Worm (Caenorhabditis elegans): ENCODE data around the gene mtr-4.

Gene mtr-4

DNA sequence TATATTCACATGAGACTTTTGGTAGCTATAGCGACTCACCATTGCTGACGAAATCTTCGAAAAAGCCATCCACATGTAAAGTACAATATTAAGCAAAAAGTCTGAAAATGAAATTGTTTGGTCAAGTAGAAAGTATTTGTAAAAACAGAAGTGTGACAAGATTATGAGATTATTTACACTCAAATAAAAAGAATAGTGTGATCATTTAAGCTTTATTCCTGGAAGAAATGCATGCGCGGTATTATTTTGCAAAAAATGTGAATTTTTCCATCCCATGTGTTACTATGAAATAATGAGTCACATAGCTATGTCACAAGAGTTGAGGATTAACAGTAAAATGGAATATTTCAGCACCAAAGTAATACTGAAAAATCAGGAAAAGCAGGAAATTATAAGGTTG lies 14.9 kb upstream of the mtr-4 start, which contains the start of gene dct-15:
TSS of gene dct-15 (minus strand) at position 101 of the 400 bp plus-strand sequence.
- TF ChIP-seq snpc-1.1 (tag; optimal IDR thresholded peaks at IDR 0.05; ENCODE audit: insufficient read depth) (no peak), lsl-1 (GFP tag; optimal IDR thresholded peaks at IDR 0.05) (no peak), attf-5 (GFP tag; optimal IDR thresholded peaks at IDR 0.05) (no peak), B0019.2 (GFP tag; conservative IDR thresholded peaks at IDR 0.05) (no peak), D2030.7 (GFP tag; IDR thresholded peaks at IDR 0.05) (no peak), cebp-2 (GFP tag; IDR thresholded peaks at IDR 0.05) (no peak), tbx-9 (tag; optimal IDR thresholded peaks at IDR 0.05; ENCODE audit: borderline replicate concordance) (no peak), atf-7 (tag; optimal IDR thresholded peaks at IDR 0.05) (no peak), athp-1 (tag; optimal IDR thresholded peaks at IDR 0.05) (no peak), let-526 (GFP tag; IDR thresholded peaks at IDR 0.05) (no peak), repo-1 (tag; optimal IDR thresholded peaks at IDR 0.05) (no peak), zfh-2 (GFP tag; conservative IDR thresholded peaks at IDR 0.05) (no peak), C06A6.2 (GFP tag; conservative IDR thresholded peaks at IDR 0.05) (no peak), snpc-1.3 (tag; optimal IDR thresholded peaks at IDR 0.05; ENCODE audit: insufficient read depth) (no peak), F55B11.4 (tag; optimal IDR thresholded peaks at IDR 0.05; ENCODE audit: borderline replicate concordance, insufficient read depth) (no peak), T07F8.4 (tag; optimal IDR thresholded peaks at IDR 0.05) (no peak)

DNA sequence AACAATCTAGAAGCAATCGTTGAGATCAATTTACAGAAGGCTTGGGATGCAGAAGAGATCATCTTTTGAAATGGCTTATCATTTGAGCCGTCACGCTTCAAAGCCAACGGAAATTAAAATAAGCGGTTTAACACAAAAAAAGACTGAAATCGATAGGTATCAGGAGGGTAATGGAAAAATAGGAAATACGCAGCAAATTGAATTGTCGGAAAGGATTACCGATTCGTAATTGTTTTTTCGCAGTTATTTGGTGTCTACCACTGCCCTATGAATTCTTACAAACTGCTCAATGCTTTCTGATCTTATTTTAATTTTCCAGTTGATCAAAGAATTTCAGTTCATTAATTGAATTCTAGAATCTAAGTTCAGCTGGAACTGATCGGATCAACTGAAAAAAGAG lies 14.0 kb upstream of the mtr-4 start:
- no peak for TF ChIP-seq hmg-20 (GFP tag; IDR thresholded peaks at IDR 0.05)
- no peak for TF ChIP-seq ztf-28 (GFP tag; IDR thresholded peaks at IDR 0.05)
- no peak for TF ChIP-seq efl-1 (GFP tag; optimal IDR thresholded peaks at IDR 0.05)
- TF ChIP-seq lsl-1 (GFP tag; optimal IDR thresholded peaks at IDR 0.05), result no peak

DNA sequence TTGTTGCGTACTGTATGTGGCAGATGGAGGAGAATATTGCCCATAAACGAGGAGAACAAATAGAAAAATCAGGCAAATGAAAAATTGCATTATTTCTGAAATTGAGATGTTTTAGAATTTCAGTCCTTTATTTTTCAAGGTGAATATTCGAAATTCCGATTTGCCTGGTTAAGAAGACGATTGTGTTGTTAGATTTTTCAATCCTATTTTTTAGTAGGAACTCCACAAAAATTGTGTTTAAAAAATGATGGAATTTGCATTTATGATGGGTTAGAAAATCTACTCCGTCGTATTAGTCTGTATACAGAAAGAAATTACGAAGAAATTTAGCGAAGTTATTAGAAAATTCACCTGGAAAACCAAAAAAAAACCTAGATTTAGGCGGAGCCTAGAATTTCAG lies 10.1 kb upstream of the mtr-4 start, which contains the start of gene egl-20:
TSS of gene egl-20 (minus strand) at position 101 of the 400 bp plus-strand sequence.
- no peak for TF ChIP-seq efl-1 (GFP tag; optimal IDR thresholded peaks at IDR 0.05)
- no peak for TF ChIP-seq F55B11.4 (tag; optimal IDR thresholded peaks at IDR 0.05; ENCODE audit: borderline replicate concordance, insufficient read depth)
- TF ChIP-seq nhr-120 (GFP tag; IDR thresholded peaks at IDR 0.05), result no peak
- no peak for TF ChIP-seq chd-7 (tag; optimal IDR thresholded peaks at IDR 0.05)
- no peak for TF ChIP-seq mel-28 (tag; optimal IDR thresholded peaks at IDR 0.05; ENCODE audit: borderline replicate concordance)
- no peak for TF ChIP-seq ztf-18 (tag; optimal IDR thresholded peaks at IDR 0.05)
- no peak for TF ChIP-seq unc-130 (GFP tag; optimal IDR thresholded peaks at IDR 0.05)
- no peak for TF ChIP-seq snpc-1.3 (tag; optimal IDR thresholded peaks at IDR 0.05; ENCODE audit: insufficient read depth)
- TF ChIP-seq attf-5 (GFP tag; optimal IDR thresholded peaks at IDR 0.05), result no peak
- no peak for TF ChIP-seq zim-3 (tag; optimal IDR thresholded peaks at IDR 0.05)
- no peak for TF ChIP-seq rec-8 (tag; optimal IDR thresholded peaks at IDR 0.05)
- TF ChIP-seq xnd-1 (tag; optimal IDR thresholded peaks at IDR 0.05), result no peak
- TF ChIP-seq bed-2 (GFP tag; IDR thresholded peaks at IDR 0.05), result no peak
- TF ChIP-seq cebp-2 (GFP tag; IDR thresholded peaks at IDR 0.05), result no peak

DNA sequence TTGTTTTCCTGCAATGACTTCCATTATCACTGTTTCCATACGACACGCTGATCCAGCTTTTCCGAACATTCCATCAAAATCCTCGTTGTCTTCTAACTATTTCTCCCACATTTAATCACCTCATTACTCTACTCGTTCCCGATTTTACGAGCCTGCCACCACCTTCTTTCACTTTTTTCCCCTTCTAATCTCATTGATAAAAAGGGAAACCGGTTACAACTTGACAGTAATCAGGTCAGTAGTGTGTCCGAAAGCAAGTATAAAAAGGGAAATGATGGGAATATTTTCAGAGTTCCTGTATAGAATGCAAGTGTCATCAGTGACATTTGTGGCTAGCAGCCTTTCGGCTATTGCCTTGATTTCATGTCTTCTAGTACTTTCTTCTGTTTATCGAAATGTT lies 3.9 kb upstream of the mtr-4 start, which contains the start of gene col-123:
TSS of gene col-123 (plus strand) at position 301 of the 400 bp plus-strand sequence.
- TF ChIP-seq mcd-1 (GFP tag; IDR thresholded peaks at IDR 0.05), result no peak
- no peak for TF ChIP-seq rec-8 (tag; optimal IDR thresholded peaks at IDR 0.05)
- no peak for TF ChIP-seq hrde-1 (tag; optimal IDR thresholded peaks at IDR 0.05; ENCODE audit: borderline replicate concordance)
- TF ChIP-seq ccch-3 (GFP tag; optimal IDR thresholded peaks at IDR 0.05), result no peak
- no peak for TF ChIP-seq chd-7 (tag; optimal IDR thresholded peaks at IDR 0.05)
- no peak for TF ChIP-seq egl-44 (GFP tag; IDR thresholded peaks at IDR 0.05)
- no peak for TF ChIP-seq ztf-26 (tag; optimal IDR thresholded peaks at IDR 0.05)
- TF ChIP-seq unc-62 (GFP tag; optimal IDR thresholded peaks at IDR 0.05), result no peak
